Fruit fly (Drosophila melanogaster) whole organism, embryonic: ENCODE data around the gene CG15200.
A peak's percentile ranks its signal among the peaks of the same experiment; 100 is the strongest.

ENCODE experiments used
- ATbp ChIP-seq: fragments of 200-800 bp; sonication (Bioruptor generic); optimal IDR thresholded peaks from 2 replicates; lab custom pipeline; 2017; ENCODE audit warnings: missing biosample characterization, mild to moderate bottlenecking, missing genetic modification characterization, missing genetic modification reagents
- Antp ChIP-seq: fragments of 200-800 bp; sonication (Bioruptor generic); optimal IDR thresholded peaks from 3 replicates; lab custom pipeline; 2016; ENCODE audit warnings: missing biosample characterization, missing genetic modification characterization
- CG11093 ChIP-seq: fragments of 200-800 bp; sonication (Bioruptor generic); IDR thresholded peaks from 3 replicates; pipeline ENCODE4 v1.3.6; 2022; ENCODE audit warnings: missing biosample characterization, missing genetic modification characterization
- CG11723 ChIP-seq: fragments of 200-800 bp; sonication (Bioruptor generic); optimal IDR thresholded peaks from 2 replicates; lab custom pipeline; 2017; ENCODE audit warnings: missing biosample characterization, mild to moderate bottlenecking, missing genetic modification characterization
- CG1602 ChIP-seq: fragments of 200-800 bp; sonication (Bioruptor generic); optimal IDR thresholded peaks from 3 replicates; lab custom pipeline; 2016; ENCODE audit warnings: missing biosample characterization, missing genetic modification characterization
- CG16863 ChIP-seq: fragments of 200-800 bp; sonication (Bioruptor generic); optimal IDR thresholded peaks from 3 replicates; lab custom pipeline; 2016; ENCODE audit warnings: missing biosample characterization, missing genetic modification characterization
- CG17186 ChIP-seq: fragments of 200-800 bp; sonication (Bioruptor generic); optimal IDR thresholded peaks from 3 replicates; lab custom pipeline; 2017; ENCODE audit warnings: missing biosample characterization, missing genetic modification reagents, missing genetic modification characterization
- CG1832 ChIP-seq: fragments of 200-800 bp; sonication (Bioruptor generic); optimal IDR thresholded peaks from 2 replicates; lab custom pipeline; 2017; ENCODE audit warnings: missing biosample characterization, mild to moderate bottlenecking, missing genetic modification characterization, inconsistent platforms
- CG4328 ChIP-seq: fragments of 200-800 bp; sonication (Bioruptor generic); optimal IDR thresholded peaks from 3 replicates; lab custom pipeline; 2017; ENCODE audit warnings: missing biosample characterization, missing genetic modification reagents, missing genetic modification characterization
- CG4424 ChIP-seq: fragments of 200-800 bp; sonication (Bioruptor generic); optimal IDR thresholded peaks from 3 replicates; lab custom pipeline; 2016; ENCODE audit warnings: missing biosample characterization, missing genetic modification characterization
- CG4617 ChIP-seq: fragments of 200-800 bp; sonication (Bioruptor generic); optimal IDR thresholded peaks from 3 replicates; lab custom pipeline; 2016; ENCODE audit warnings: missing biosample characterization, missing genetic modification characterization, borderline replicate concordance
- CG8359 ChIP-seq: fragments of 200-800 bp; sonication (Bioruptor generic); optimal IDR thresholded peaks from 2 replicates; lab custom pipeline; 2017; ENCODE audit warnings: missing biosample characterization, mild to moderate bottlenecking, missing genetic modification characterization, borderline replicate concordance
- CG8478 ChIP-seq: fragments of >200 bp; optimal IDR thresholded peaks from 2 replicates; lab custom pipeline; 2018
- CTCF ChIP-seq: fragments of 200-800 bp; sonication (Bioruptor generic); optimal IDR thresholded peaks from 2 replicates; lab custom pipeline; 2017; ENCODE audit warnings: missing biosample characterization, mild to moderate bottlenecking, missing genetic modification characterization, moderate library complexity
- CoRest ChIP-seq: fragments of 200-800 bp; sonication (Bioruptor generic); optimal IDR thresholded peaks from 3 replicates; lab custom pipeline; 2018; ENCODE audit warnings: missing biosample characterization, mild to moderate bottlenecking, missing genetic modification characterization, moderate library complexity
- Doc2 ChIP-seq: fragments of 200-800 bp; sonication (Bioruptor generic); IDR thresholded peaks from 2 replicates; pipeline ENCODE4 v1.3.6; 2022; ENCODE audit warnings: missing biosample characterization, missing genetic modification characterization
- Dp ChIP-seq: fragments of 200-800 bp; sonication (Bioruptor generic); optimal IDR thresholded peaks from 2 replicates; lab custom pipeline; 2018; ENCODE audit warnings: missing biosample characterization, mild to moderate bottlenecking, missing genetic modification characterization, moderate library complexity
- Dref ChIP-seq: fragments of 200-800 bp; sonication (Bioruptor generic); IDR thresholded peaks from 2 replicates; pipeline ENCODE4 v1.3.6; 2022; ENCODE audit warnings: missing biosample characterization, missing genetic modification characterization
- E2f2 ChIP-seq: fragments of 200-800 bp; sonication (Bioruptor generic); IDR thresholded peaks from 2 replicates; pipeline ENCODE4 v1.3.6; 2022; ENCODE audit warnings: missing biosample characterization, missing genetic modification characterization
- HHEX ChIP-seq: fragments of 200-800 bp; sonication (Bioruptor generic); optimal IDR thresholded peaks from 3 replicates; lab custom pipeline; 2017; ENCODE audit warnings: missing biosample characterization, mild to moderate bottlenecking, missing genetic modification characterization, missing genetic modification reagents
- Med ChIP-seq: fragments of 200-800 bp; sonication (Bioruptor generic); peaks from one replicate; lab custom pipeline; 2016; ENCODE audit warnings: missing biosample characterization, missing genetic modification characterization, mild to moderate bottlenecking, inconsistent platforms, moderate library complexity
- NC2α ChIP-seq: fragments of 200-800 bp; sonication (Bioruptor generic); optimal IDR thresholded peaks from 2 replicates; lab custom pipeline; 2016; ENCODE audit warnings: missing biosample characterization, missing genetic modification characterization
- Sry-β ChIP-seq: fragments of 200-800 bp; sonication (Bioruptor generic); optimal IDR thresholded peaks from 2 replicates; lab custom pipeline; 2018; ENCODE audit warnings: missing biosample characterization, mild to moderate bottlenecking, missing genetic modification characterization, moderate library complexity
- YL-1 ChIP-seq: fragments of 200-800 bp; sonication (Bioruptor generic); optimal IDR thresholded peaks from 3 replicates; lab custom pipeline; 2017; ENCODE audit warnings: missing biosample characterization, mild to moderate bottlenecking, missing genetic modification characterization
- caup ChIP-seq: fragments of 200-800 bp; sonication (Bioruptor generic); optimal IDR thresholded peaks from 3 replicates; lab custom pipeline; 2017; ENCODE audit warnings: missing biosample characterization, mild to moderate bottlenecking, missing genetic modification characterization, moderate library complexity; ENCODE audit not compliant: severe bottlenecking
- chinmo ChIP-seq: fragments of 200-800 bp; sonication (Bioruptor generic); IDR thresholded peaks from 4 replicates; pipeline ENCODE4 v1.3.6; 2022; ENCODE audit warnings: missing biosample characterization, missing genetic modification characterization; ENCODE audit not compliant: partially characterized antibody
- crp ChIP-seq, 2 experiments: fragments of 200-800 bp; sonication (Bioruptor generic); optimal IDR thresholded peaks; 2 replicates in 1 of 2; 3 replicates in 1 of 2; lab custom pipeline; 2017; ENCODE audit warnings: missing biosample characterization in 2 of 2, missing genetic modification characterization in 2 of 2, mild to moderate bottlenecking in 1 of 2, moderate library complexity in 1 of 2
- dati ChIP-seq: fragments of 200-800 bp; sonication (Bioruptor generic); IDR thresholded peaks from 2 replicates; pipeline ENCODE4 v1.3.6; 2022; ENCODE audit warnings: missing biosample characterization, missing genetic modification characterization
- dpn ChIP-seq, 2 experiments: fragments of 200-800 bp; sonication (Bioruptor generic); optimal IDR thresholded peaks; 3 replicates each; lab custom pipeline; 2016; ENCODE audit warnings: missing biosample characterization in 2 of 2, missing genetic modification characterization in 2 of 2
- exex ChIP-seq: fragments of 200-800 bp; sonication (Bioruptor generic); optimal IDR thresholded peaks from 4 replicates; lab custom pipeline; 2018; ENCODE audit warnings: missing biosample characterization, mild to moderate bottlenecking, missing genetic modification characterization, moderate library complexity
- eyg ChIP-seq: fragments of 200-800 bp; sonication (Bioruptor generic); optimal IDR thresholded peaks from 3 replicates; lab custom pipeline; 2016; ENCODE audit warnings: missing biosample characterization, missing genetic modification characterization
- gcm2 ChIP-seq: fragments of 200-800 bp; sonication (Bioruptor generic); optimal IDR thresholded peaks from 2 replicates; lab custom pipeline; 2016; ENCODE audit warnings: missing biosample characterization, missing genetic modification characterization
- grn ChIP-seq: fragments of 200-800 bp; sonication (Bioruptor generic); optimal IDR thresholded peaks from 3 replicates; lab custom pipeline; 2017; ENCODE audit warnings: missing biosample characterization, missing genetic modification characterization
- gro ChIP-seq: fragments of 200-800 bp; sonication (Bioruptor generic); optimal IDR thresholded peaks from 2 replicates; lab custom pipeline; 2016; ENCODE audit warnings: missing biosample characterization, missing genetic modification characterization
- lbe ChIP-seq: fragments of 200-800 bp; sonication (Bioruptor generic); optimal IDR thresholded peaks from 2 replicates; lab custom pipeline; 2016; ENCODE audit warnings: missing biosample characterization, mild to moderate bottlenecking, missing genetic modification characterization
- lilli ChIP-seq: fragments of 200-800 bp; sonication (Bioruptor generic); optimal IDR thresholded peaks from 3 replicates; lab custom pipeline; 2016; ENCODE audit warnings: missing biosample characterization, missing genetic modification characterization
- mam ChIP-seq: fragments of 200-800 bp; sonication (Bioruptor generic); optimal IDR thresholded peaks from 3 replicates; lab custom pipeline; 2016; ENCODE audit warnings: missing biosample characterization, missing genetic modification characterization
- nmo ChIP-seq: fragments of 200-800 bp; sonication (Bioruptor generic); optimal IDR thresholded peaks from 2 replicates; lab custom pipeline; 2018; ENCODE audit warnings: missing biosample characterization, mild to moderate bottlenecking, missing genetic modification characterization, moderate library complexity
- phol ChIP-seq: fragments of 200-800 bp; sonication (Bioruptor generic); optimal IDR thresholded peaks from 3 replicates; lab custom pipeline; 2018; ENCODE audit warnings: missing biosample characterization, mild to moderate bottlenecking, missing genetic modification characterization, moderate library complexity
- prd ChIP-seq, 3 experiments: fragments of >200 bp in 2 of 3; fragments of 200-800 bp in 1 of 3; sonication (Bioruptor generic) in 1 of 3; optimal IDR thresholded peaks in 2 of 3; IDR thresholded peaks in 1 of 3; 2 replicates in 2 of 3; 3 replicates in 1 of 3; pipeline versions ENCODE4 v1.3.6 to Lab custom; 2017 to 2022; ENCODE audit warnings: missing biosample characterization in 1 of 3, missing genetic modification characterization in 1 of 3
- ranshi ChIP-seq: fragments of 200-800 bp; sonication (Bioruptor generic); IDR thresholded peaks from 2 replicates; pipeline ENCODE4 v1.3.6; 2022; ENCODE audit warnings: missing biosample characterization, missing genetic modification characterization
- repo ChIP-seq: fragments of 200-800 bp; sonication (Bioruptor generic); optimal IDR thresholded peaks from 2 replicates; lab custom pipeline; 2016; ENCODE audit warnings: missing biosample characterization, missing genetic modification characterization
- row ChIP-seq: fragments of 200-800 bp; sonication (Bioruptor generic); IDR thresholded peaks from 3 replicates; pipeline ENCODE4 v1.3.6; 2022; ENCODE audit warnings: missing biosample characterization, missing genetic modification characterization
- salm ChIP-seq: fragments of 200-800 bp; sonication (Bioruptor generic); optimal IDR thresholded peaks from 2 replicates; lab custom pipeline; 2018; ENCODE audit warnings: missing biosample characterization, mild to moderate bottlenecking, missing genetic modification characterization
- sisA ChIP-seq: fragments of 200-800 bp; sonication (Bioruptor generic); IDR thresholded peaks from 2 replicates; pipeline ENCODE4 v1.3.6; 2022; ENCODE audit warnings: missing biosample characterization, missing genetic modification characterization
- sna ChIP-seq: fragments of 200-800 bp; sonication (Bioruptor generic); IDR thresholded peaks from 2 replicates; pipeline ENCODE4 v1.3.6; 2022; ENCODE audit warnings: missing biosample characterization, missing genetic modification characterization; ENCODE audit not compliant: partially characterized antibody
- vvl ChIP-seq: fragments of 200-800 bp; sonication (Bioruptor generic); IDR thresholded peaks from 2 replicates; pipeline ENCODE4 v1.3.6; 2022; ENCODE audit warnings: missing biosample characterization, missing genetic modification characterization
- zfh2 ChIP-seq: fragments of 200-800 bp; sonication (Bioruptor generic); optimal IDR thresholded peaks from 2 replicates; lab custom pipeline; 2016; ENCODE audit warnings: missing biosample characterization, missing genetic modification characterization

The CG15200 gene

dm6 chrX:11136587-11137512 lies 45.9 kb upstream of the CG15200 start, which contains the start of gene Klp10A:
TSS of gene Klp10A (minus strand) at chrX:11137118.
- TF ChIP-seq sna (GFP tag; lab: Robert Waterston, UW) (no peak), Dp (GFP tag; lab: Kevin White, UChicago) (peak; percentile 16), lbe (GFP tag; lab: Kevin White, UChicago) (peak; percentile 48), lilli (GFP tag; lab: Kevin White, UChicago) (peak; percentile 28), Antp (peak; percentile 14), crp (GFP tag; optimal IDR thresholded peaks at IDR 0.05; lab: Kevin White, UChicago) (peak in 1 of 2 experiments; percentile 76), dati (no peak), CG4424 (GFP tag; lab: Kevin White, UChicago) (peak; percentile 14), eyg (GFP tag; lab: Kevin White, UChicago) (no peak), gcm2 (GFP tag; lab: Kevin White, UChicago) (no peak), NC2α (GFP tag; lab: Kevin White, UChicago) (peak; percentile 34), CG11093 (GFP tag; lab: Robert Waterston, UW) (no peak), Dref (GFP tag; lab: Robert Waterston, UW) (peak; percentile 29; the same call in 1 of the 2 replicates), prd (optimal IDR thresholded peaks at IDR 0.05; lab: Kevin White, UChicago) (no peak), prd (GFP tag; IDR thresholded peaks at IDR 0.05; lab: Robert Waterston, UW) (no peak), CG4617 (GFP tag; lab: Kevin White, UChicago) (peak; percentile 50), CTCF (GFP tag; lab: Kevin White, UChicago) (no peak), nmo (GFP tag; lab: Kevin White, UChicago) (no peak), YL-1 (GFP tag; lab: Kevin White, UChicago) (no peak), phol (tag; lab: Kevin White, UChicago) (peak; percentile 93), CG16863 (GFP tag; lab: Kevin White, UChicago) (no peak), CG11723 (GFP tag; lab: Kevin White, UChicago) (peak; percentile 22), CG8359 (GFP tag; lab: Kevin White, UChicago) (no peak), CG17186 (peak; percentile 47), Doc2 (no peak), CG4328 (GFP tag; lab: Kevin White, UChicago) (no peak), ATbp (no peak), repo (GFP tag; lab: Kevin White, UChicago) (no peak), vvl (GFP tag; lab: Robert Waterston, UW) (peak; percentile 9; the same call in 1 of the 2 replicates), Med (GFP tag; lab: Kevin White, UChicago) (peak; percentile 71), row (no peak), grn (GFP tag; lab: Kevin White, UChicago) (no peak), salm (no peak), ranshi (no peak), CG1602 (GFP tag; lab: Kevin White, UChicago) (no peak), mam (GFP tag; lab: Kevin White, UChicago) (peak; percentile 42), exex (tag; lab: Kevin White, UChicago) (no peak), Sry-β (peak; percentile 58), sisA (0 out of 2 replicates have a peak, but pooled peaks have one; percentile 13), CG1832 (GFP tag; lab: Kevin White, UChicago) (no peak), caup (peak; percentile 45), chinmo (0 out of 4 replicates have a peak, but pooled peaks have one; percentile 47), CoRest (tag; lab: Kevin White, UChicago) (peak; percentile 24), zfh2 (GFP tag; lab: Kevin White, UChicago) (peak; percentile 14), gro (GFP tag; lab: Kevin White, UChicago) (peak; percentile 31), HHEX (GFP tag; lab: Kevin White, UChicago) (peak; percentile 7), dpn (GFP tag; optimal IDR thresholded peaks at IDR 0.05; lab: Kevin White, UChicago) (peak in 1 of 2 experiments; percentile 35), CG8478 (lab: Kevin White, UChicago) (peak; percentile 75), E2f2 (GFP tag; lab: Robert Waterston, UW) (peak; percentile 33)
